Fruit fly (Drosophila melanogaster): ENCODE results near the gene CG34150.

DNA sequence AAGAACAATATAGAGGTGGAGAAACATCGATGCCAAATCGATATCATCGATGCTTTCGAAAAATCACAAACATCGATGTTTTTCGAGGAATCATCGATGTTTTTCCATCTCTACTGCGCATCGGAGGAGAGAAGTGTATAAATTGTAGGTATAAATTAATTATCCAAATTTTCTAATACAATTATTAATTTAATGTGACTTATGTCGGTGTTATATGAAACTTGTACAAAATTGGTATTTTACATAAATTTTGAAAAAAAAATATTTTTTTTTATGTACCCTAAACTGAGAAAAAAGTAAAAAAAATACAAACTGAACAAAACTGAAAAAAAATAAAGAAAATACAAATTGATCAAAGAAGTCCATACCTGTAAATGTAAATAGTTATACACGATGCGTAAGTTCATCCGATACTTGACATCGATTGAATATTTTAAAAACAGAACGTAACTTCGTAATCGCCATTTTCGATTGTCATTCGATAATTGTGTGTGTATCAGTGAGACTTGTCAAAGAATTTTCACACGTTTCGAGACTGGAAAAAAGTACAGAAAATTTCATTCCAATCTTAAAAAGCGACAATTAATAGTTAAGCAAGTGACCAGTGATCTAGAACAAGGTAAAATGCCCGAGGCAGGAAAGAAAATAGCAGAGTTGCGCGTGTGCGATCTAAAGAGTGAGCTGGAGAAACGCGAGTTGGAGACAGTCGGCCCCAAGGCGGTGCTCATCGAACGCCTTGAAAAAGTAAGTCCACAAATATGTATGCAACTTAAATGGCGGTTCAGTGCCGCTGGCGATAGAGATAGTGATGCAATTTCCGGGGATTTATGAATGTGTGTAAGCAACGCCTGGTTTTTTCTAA, 3.2 kb downstream of the CG34150 start, which contains the start of the genes CG5808 and Saf-B:
- TF ChIP-seq CG8319 (GFP tag; optimal IDR thresholded peaks at IDR 0.05) (no peak), CG6854 (GFP tag; optimal IDR thresholded peaks at IDR 0.05) (no peak), CG11294 (GFP tag; IDR thresholded peaks at IDR 0.05) (no peak)
